Worm (Caenorhabditis elegans) whole organism, young adult: Measurements from ENCODE around the gene M04C3.1.

Experiments used
- C17E4.6 ChIP-seq: fragments of 200-800 bp; sonication (Bioruptor generic); IDR thresholded peaks from 2 replicates; pipeline ENCODE4 v1.3.6; 2022; ENCODE audit warnings: missing genetic modification reagents, missing genetic modification characterization, missing compliant biosample characterization
- F22D6.2 ChIP-seq: sonication (generic microtip); optimal IDR thresholded peaks from 2 replicates; lab custom pipeline; 2016; ENCODE audit warnings: mild to moderate bottlenecking, missing genetic modification characterization, missing compliant biosample characterization
- F52B5.7 ChIP-seq: sonication (generic microtip); optimal IDR thresholded peaks from 2 replicates; lab custom pipeline; 2016; ENCODE audit warnings: mild to moderate bottlenecking, missing genetic modification characterization, missing compliant biosample characterization
- K11D2.4 ChIP-seq: fragments of 200-800 bp; sonication (Bioruptor generic); IDR thresholded peaks from 2 replicates; pipeline ENCODE4 v1.3.6; 2022; ENCODE audit warnings: missing genetic modification reagents, missing genetic modification characterization, missing compliant biosample characterization
- Y53G8AR.9 ChIP-seq: fragments of 200-800 bp; sonication (Bioruptor generic); conservative IDR thresholded peaks from 2 replicates; pipeline ENCODE4 v1.3.6; 2022; ENCODE audit warnings: missing genetic modification reagents, missing genetic modification characterization, missing compliant biosample characterization
- ama-1 ChIP-seq, 3 experiments: fragments of 150-350 bp in 1 of 3; sonication (generic microtip) in 2 of 3; optimal IDR thresholded peaks; 2 replicates each; lab custom pipeline; 2014 to 2018; ENCODE audit warnings: missing biosample characterization in 2 of 3, missing genetic modification characterization in 2 of 3, missing genetic modification reagents in 2 of 3
- aptf-3 ChIP-seq: fragments of 200-800 bp; sonication (Bioruptor generic); IDR thresholded peaks from 2 replicates; pipeline ENCODE4 v1.3.6; 2022; ENCODE audit warnings: missing genetic modification characterization, missing compliant biosample characterization
- athp-1 ChIP-seq: sonication (generic microtip); optimal IDR thresholded peaks from 2 replicates; lab custom pipeline; 2017; ENCODE audit warnings: mild to moderate bottlenecking, missing genetic modification characterization, missing compliant biosample characterization
- attf-3 ChIP-seq: fragments of 200-800 bp; sonication (Bioruptor generic); conservative IDR thresholded peaks from 2 replicates; pipeline ENCODE4 v1.3.6; 2022; ENCODE audit warnings: missing genetic modification reagents, missing genetic modification characterization, missing compliant biosample characterization
- attf-6 ChIP-seq: fragments of 200-800 bp; sonication (Bioruptor generic); IDR thresholded peaks from 2 replicates; pipeline ENCODE4 v1.3.6; 2022; ENCODE audit warnings: missing genetic modification reagents, missing genetic modification characterization, missing compliant biosample characterization
- bed-2 ChIP-seq: fragments of 200-800 bp; sonication (Bioruptor generic); IDR thresholded peaks from 2 replicates; pipeline ENCODE4 v1.3.6; 2022; ENCODE audit warnings: missing genetic modification reagents, missing genetic modification characterization, missing compliant biosample characterization
- cebp-1 ChIP-seq, 2 experiments: fragments of 200-800 bp in 1 of 2; sonication (Bioruptor generic) in 1 of 2; sonication (generic microtip) in 1 of 2; IDR thresholded peaks in 1 of 2; optimal IDR thresholded peaks in 1 of 2; 2 replicates each; pipeline versions ENCODE4 v1.3.6 to Lab custom; 2017 to 2022; ENCODE audit warnings: missing compliant biosample characterization in 2 of 2, missing genetic modification characterization in 2 of 2, mild to moderate bottlenecking in 1 of 2, missing genetic modification reagents in 1 of 2, moderate library complexity in 1 of 2
- ceh-40 ChIP-seq: fragments of 200-800 bp; sonication (Bioruptor generic); IDR thresholded peaks from 2 replicates; pipeline ENCODE4 v1.3.6; 2022; ENCODE audit warnings: missing genetic modification characterization, missing compliant biosample characterization
- chd-7 ChIP-seq: sonication (generic microtip); optimal IDR thresholded peaks from 2 replicates; lab custom pipeline; 2016; ENCODE audit warnings: mild to moderate bottlenecking, missing genetic modification characterization, moderate library complexity, missing compliant biosample characterization
- dox-1 ChIP-seq: fragments of 200-800 bp; sonication (Bioruptor generic); IDR thresholded peaks from 2 replicates; pipeline ENCODE4 v1.3.6; 2022; ENCODE audit warnings: missing genetic modification reagents, missing genetic modification characterization, missing compliant biosample characterization
- ekl-4 ChIP-seq: fragments of 200-800 bp; sonication (Bioruptor generic); IDR thresholded peaks from 2 replicates; pipeline ENCODE4 v1.3.6; 2022; ENCODE audit warnings: missing genetic modification reagents, missing genetic modification characterization, missing compliant biosample characterization
- fkh-3 ChIP-seq: sonication (generic microtip); optimal IDR thresholded peaks from 2 replicates; lab custom pipeline; 2016; ENCODE audit warnings: mild to moderate bottlenecking, missing genetic modification characterization, missing compliant biosample characterization
- hmg-1.2 ChIP-seq: fragments of 200-800 bp; sonication (Bioruptor generic); IDR thresholded peaks from 2 replicates; pipeline ENCODE4 v1.3.6; 2022; ENCODE audit warnings: missing genetic modification reagents, missing genetic modification characterization, missing compliant biosample characterization
- hsf-1 ChIP-seq: fragments of 200-800 bp; sonication (Bioruptor generic); IDR thresholded peaks from 2 replicates; pipeline ENCODE4 v1.3.6; 2022; ENCODE audit warnings: missing genetic modification reagents, missing genetic modification characterization, missing compliant biosample characterization
- lin-26 ChIP-seq: fragments of 200-800 bp; sonication (Bioruptor generic); IDR thresholded peaks from 2 replicates; pipeline ENCODE4 v1.3.6; 2022; ENCODE audit warnings: missing genetic modification reagents, missing genetic modification characterization, missing compliant biosample characterization
- lin-54 ChIP-seq: fragments of 200-800 bp; sonication (Bioruptor generic); optimal IDR thresholded peaks from 2 replicates; lab custom pipeline; 2018; ENCODE audit warnings: mild to moderate bottlenecking, missing genetic modification characterization, missing compliant biosample characterization
- madf-3 ChIP-seq: fragments of 200-800 bp; sonication (Bioruptor generic); IDR thresholded peaks from 2 replicates; pipeline ENCODE4 v1.3.6; 2022; ENCODE audit warnings: missing genetic modification reagents, missing genetic modification characterization, missing compliant biosample characterization
- mel-28 ChIP-seq: sonication (generic microtip); optimal IDR thresholded peaks from 2 replicates; lab custom pipeline; 2016; ENCODE audit warnings: borderline replicate concordance, mild to moderate bottlenecking, missing genetic modification characterization, missing compliant biosample characterization
- nhr-80 ChIP-seq: sonication (generic microtip); optimal IDR thresholded peaks from 2 replicates; lab custom pipeline; 2016; ENCODE audit warnings: missing genetic modification characterization, missing compliant biosample characterization
- pha-4 ChIP-seq: fragments of 150-350 bp; sonication (generic microtip); optimal IDR thresholded peaks from 2 replicates; lab custom pipeline; 2014; ENCODE audit warnings: missing biosample characterization, missing genetic modification reagents, missing genetic modification characterization
- rpc-1 ChIP-seq, 2 experiments: fragments of 150-350 bp in 1 of 2; sonication (generic microtip) in 1 of 2; optimal IDR thresholded peaks; 2 replicates each; lab custom pipeline; 2014 to 2018; ENCODE audit warnings: missing biosample characterization in 1 of 2, missing genetic modification characterization in 1 of 2, missing genetic modification reagents in 1 of 2, missing genotype in 1 of 2
- sea-2 ChIP-seq: fragments of 200-800 bp; sonication (Bioruptor generic); IDR thresholded peaks from 2 replicates; pipeline ENCODE4 v1.3.6; 2022; ENCODE audit warnings: missing genetic modification characterization, missing compliant biosample characterization
- snpc-1.3 ChIP-seq: sonication (generic microtip); optimal IDR thresholded peaks from 2 replicates; lab custom pipeline; 2017; ENCODE audit warnings: missing genetic modification characterization, mild to moderate bottlenecking, missing compliant biosample characterization, antibody characterized with exemption, moderate library complexity, missing genotype, missing genetic modification reagents; ENCODE audit not compliant: insufficient read depth
- snpc-3.4 ChIP-seq: sonication (generic microtip); optimal IDR thresholded peaks from 2 replicates; lab custom pipeline; 2017; ENCODE audit warnings: missing genetic modification characterization, mild to moderate bottlenecking, missing compliant biosample characterization, antibody characterized with exemption, moderate library complexity, missing genotype, missing genetic modification reagents
- snpc-4 ChIP-seq, 5 experiments: fragments of 150-350 bp in 1 of 5; sonication (generic microtip) in 4 of 5; optimal IDR thresholded peaks; 2 replicates each; lab custom pipeline; 2014 to 2018; ENCODE audit warnings: missing genetic modification characterization in 5 of 5, missing biosample characterization in 3 of 5, antibody characterized with exemption in 2 of 5, mild to moderate bottlenecking in 2 of 5, missing compliant biosample characterization in 2 of 5, missing genotype in 2 of 5, moderate library complexity in 2 of 5, missing genetic modification reagents in 1 of 5
- sptf-2 ChIP-seq: fragments of 200-800 bp; sonication (Bioruptor generic); optimal IDR thresholded peaks from 2 replicates; lab custom pipeline; 2018; ENCODE audit warnings: mild to moderate bottlenecking, missing genetic modification characterization, missing compliant biosample characterization
- zim-3 ChIP-seq: sonication (generic microtip); optimal IDR thresholded peaks from 2 replicates; lab custom pipeline; 2017; ENCODE audit warnings: mild to moderate bottlenecking, missing genetic modification characterization, moderate library complexity, missing compliant biosample characterization
- ztf-3 ChIP-seq: fragments of 200-800 bp; sonication (Bioruptor generic); optimal IDR thresholded peaks from 2 replicates; lab custom pipeline; 2018; ENCODE audit warnings: mild to moderate bottlenecking, missing genetic modification characterization, missing compliant biosample characterization

The M04C3.1 gene

ce11 chrV:19432972-19433371 is 12.4 kb downstream of the M04C3.1 start, which contains the start of gene C25F9.11:
Gene C25F9.11, minus strand, starts transcription at chrV:19433072.
- no peak for TF ChIP-seq K11D2.4
- no peak for TF ChIP-seq mel-28
- TF ChIP-seq lin-54 (GFP tag; lab: Kevin White, UChicago), result no peak
- no peak for TF ChIP-seq bed-2
- no peak for TF ChIP-seq rpc-1 (optimal IDR thresholded peaks at IDR 0.05; lab: Kevin White, UChicago)
- no peak for TF ChIP-seq rpc-1 (tag; optimal IDR thresholded peaks at IDR 0.05; lab: Kevin White, UChicago)
- no peak for TF ChIP-seq dox-1 (GFP tag; lab: Robert Waterston, UW)
- no peak for TF ChIP-seq snpc-3.4

- TF ChIP-seq cebp-1 (GFP tag; IDR thresholded peaks at IDR 0.05; lab: Robert Waterston, UW) (peak; percentile 53; the same call in 1 of the 2 replicates), cebp-1 (tag; optimal IDR thresholded peaks at IDR 0.05; lab: Kevin White, UChicago) (peak; percentile 57), F22D6.2 (no peak)
Observed at ce11 chrV:19432030-19432429, 13.4 kb downstream of the M04C3.1 start.

ce11 chrV:19431036-19431435 is 14.4 kb downstream of the M04C3.1 start, which contains the start of gene srw-85:
Gene srw-85, minus strand, starts transcription at chrV:19431136.
- no peak for TF ChIP-seq snpc-4 (GFP tag; optimal IDR thresholded peaks at IDR 0.05; lab: Kevin White, UChicago)
- no peak for TF ChIP-seq snpc-4 (tag; optimal IDR thresholded peaks at IDR 0.05; lab: Kevin White, UChicago)
- TF ChIP-seq attf-6, result no peak
- TF ChIP-seq rpc-1 (optimal IDR thresholded peaks at IDR 0.05; lab: Kevin White, UChicago), result no peak
- peak; percentile 16 for TF ChIP-seq rpc-1 (tag; optimal IDR thresholded peaks at IDR 0.05; lab: Kevin White, UChicago)
- TF ChIP-seq fkh-3 (tag; lab: Kevin White, UChicago), result no peak
- TF ChIP-seq chd-7 (tag; lab: Kevin White, UChicago), result no peak

ce11 chrV:19430351-19430913 is 15.0 kb downstream of the M04C3.1 start:
- TF ChIP-seq ceh-40 (GFP tag; lab: Robert Waterston, UW) (no peak), chd-7 (tag; lab: Kevin White, UChicago) (peak; percentile 49), zim-3 (tag; lab: Kevin White, UChicago) (peak; percentile 52), hsf-1 (GFP tag; lab: Robert Waterston, UW) (no peak), hmg-1.2 (GFP tag; lab: Robert Waterston, UW) (peak; percentile 28; the same call in 1 of the 2 replicates), nhr-80 (no peak), madf-3 (GFP tag; lab: Robert Waterston, UW) (0 out of 2 replicates have a peak, but pooled peaks have one; percentile 35), attf-3 (GFP tag; lab: Robert Waterston, UW) (peak; percentile 34; the same call in 1 of the 2 replicates), lin-26 (GFP tag; lab: Robert Waterston, UW) (0 out of 2 replicates have a peak, but pooled peaks have one; percentile 44), sptf-2 (GFP tag; lab: Kevin White, UChicago) (peak; percentile 23), ztf-3 (GFP tag; lab: Kevin White, UChicago) (peak; percentile 3), athp-1 (peak; percentile 67), pha-4 (tag; lab: Kevin White, UChicago) (no peak), Y53G8AR.9 (GFP tag; lab: Robert Waterston, UW) (no peak), bed-2 (0 out of 2 replicates have a peak, but pooled peaks have one; percentile 10), ekl-4 (GFP tag; lab: Robert Waterston, UW) (peak; percentile 46), sea-2 (GFP tag; lab: Robert Waterston, UW) (peak; percentile 67; the same call in 1 of the 2 replicates), ama-1 (optimal IDR thresholded peaks at IDR 0.05; lab: Kevin White, UChicago) (no peak), ama-1 (GFP tag; optimal IDR thresholded peaks at IDR 0.05; lab: Kevin White, UChicago) (no peak), snpc-1.3 (tag; lab: Kevin White, UChicago) (no peak), C17E4.6 (0 out of 2 replicates have a peak, but pooled peaks have one; percentile 10), aptf-3 (GFP tag; lab: Robert Waterston, UW) (0 out of 2 replicates have a peak, but pooled peaks have one; percentile 21), fkh-3 (tag; lab: Kevin White, UChicago) (peak; percentile 24), F52B5.7 (tag; lab: Kevin White, UChicago) (peak; percentile 63), cebp-1 (GFP tag; IDR thresholded peaks at IDR 0.05; lab: Robert Waterston, UW) (no peak), cebp-1 (tag; optimal IDR thresholded peaks at IDR 0.05; lab: Kevin White, UChicago) (no peak), dox-1 (GFP tag; lab: Robert Waterston, UW) (0 out of 2 replicates have a peak, but pooled peaks have one; percentile 39)
